Worm (Caenorhabditis elegans): ENCODE data around the gene dex-1.

- TF ChIP-seq ces-1 (GFP tag; optimal IDR thresholded peaks at IDR 0.05) (no peak), nhr-76 (tag; optimal IDR thresholded peaks at IDR 0.05) (no peak), unc-62 (GFP tag; optimal IDR thresholded peaks at IDR 0.05) (no peak), elt-3 (tag; optimal IDR thresholded peaks at IDR 0.05) (no peak), nhr-12 (tag; optimal IDR thresholded peaks at IDR 0.05) (no peak), lin-13 (tag; optimal IDR thresholded peaks at IDR 0.05) (no peak), snpc-4 (tag; optimal IDR thresholded peaks at IDR 0.05) (no peak), pha-4 (tag; optimal IDR thresholded peaks at IDR 0.05) (no peak), ztf-11 (tag; optimal IDR thresholded peaks at IDR 0.05) (no peak), unc-39 (tag; optimal IDR thresholded peaks at IDR 0.05) (no peak), elt-1 (tag; optimal IDR thresholded peaks at IDR 0.05; ENCODE audit: borderline replicate concordance, insufficient read depth) (no peak), nhr-28 (tag; optimal IDR thresholded peaks at IDR 0.05) (no peak), hlh-1 (tag; optimal IDR thresholded peaks at IDR 0.05) (no peak)
These were observed 42.4 kb downstream of the dex-1 start for ce11 chrIII:5568265-5568664.

Measured in whole organism, mixed stage, embryonic.